Worm (Caenorhabditis elegans): ENCODE measurements around the gene trcs-2.

Gene trcs-2

DNA sequence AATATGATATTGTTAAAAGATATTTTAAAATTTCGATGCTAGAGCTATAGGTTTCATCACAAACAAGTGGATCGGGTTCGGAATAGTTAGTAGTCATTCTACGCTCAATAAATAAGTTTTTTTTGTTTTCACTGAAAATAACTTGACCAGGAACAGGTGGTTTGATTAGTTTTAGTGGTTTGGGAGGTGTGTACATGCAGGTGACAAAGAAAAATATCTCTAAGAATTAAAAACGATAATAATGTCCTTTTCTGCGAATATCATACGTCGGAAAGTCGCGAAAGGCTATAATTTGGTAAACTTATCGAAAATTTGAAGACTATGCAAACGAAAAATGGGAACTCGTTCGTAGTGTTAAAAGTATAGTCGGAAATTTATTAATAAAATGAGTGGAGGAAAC lies 12.0 kb upstream of the trcs-2 start, which contains the start of gene srg-15:
srg-15 (minus strand) TSS at position 101 of the 400 bp plus-strand sequence.
- no peak for TF ChIP-seq nhr-76 (tag; optimal IDR thresholded peaks at IDR 0.05)
- TF ChIP-seq nhr-71 (tag; optimal IDR thresholded peaks at IDR 0.05): peak; percentile 26
- TF ChIP-seq unc-98 (GFP tag; IDR thresholded peaks at IDR 0.05): no peak
- no peak for TF ChIP-seq F16B12.6 (tag; optimal IDR thresholded peaks at IDR 0.05)
- TF ChIP-seq fkh-8 (tag; optimal IDR thresholded peaks at IDR 0.05): peak; percentile 56
- TF ChIP-seq nhr-47 (tag; optimal IDR thresholded peaks at IDR 0.05): peak; percentile 25

DNA sequence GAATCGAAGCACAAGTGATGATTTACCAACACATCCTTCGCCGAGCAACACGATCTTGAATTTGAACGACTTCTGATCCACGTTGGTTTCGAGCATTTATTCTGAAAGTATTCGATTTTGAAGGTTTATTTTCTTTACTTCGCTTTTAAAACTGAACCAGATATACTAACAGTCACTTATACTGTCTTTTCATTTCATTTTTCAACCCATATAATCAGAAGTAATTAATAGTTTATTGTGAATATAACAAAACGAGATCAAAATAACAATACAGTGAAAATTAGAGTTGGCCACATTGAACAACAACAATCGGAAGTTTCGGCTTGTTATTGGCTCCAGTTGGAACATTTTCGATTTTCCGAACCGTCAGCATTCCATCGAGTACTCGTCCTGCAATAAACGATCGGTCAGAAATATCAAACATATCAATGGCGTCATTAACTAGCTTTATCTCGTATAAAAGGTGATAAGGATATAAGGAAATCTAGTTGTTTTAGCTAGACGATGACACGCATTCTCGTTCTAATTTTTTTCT lies 7.3 kb upstream of the trcs-2 start, which contains the start of the genes rab-21 and T01B7.13:
rab-21 (minus strand) TSS at position 101 of the 535 bp plus-strand sequence.
T01B7.13 (plus strand) TSS at position 485 of the 535 bp plus-strand sequence.
- TF ChIP-seq ama-1 (optimal IDR thresholded peaks at IDR 0.05): no peak
- no peak for TF ChIP-seq unc-98 (GFP tag; IDR thresholded peaks at IDR 0.05)
- no peak for TF ChIP-seq nhr-19 (GFP tag; conservative IDR thresholded peaks at IDR 0.05)
- no peak for TF ChIP-seq ces-1 (GFP tag; optimal IDR thresholded peaks at IDR 0.05)
- TF ChIP-seq aly-2 (tag; optimal IDR thresholded peaks at IDR 0.05): no peak
- no peak for TF ChIP-seq xbp-1 (tag; optimal IDR thresholded peaks at IDR 0.05)
- TF ChIP-seq C04F5.9 (tag; optimal IDR thresholded peaks at IDR 0.05): no peak
- TF ChIP-seq unc-62 (GFP tag; optimal IDR thresholded peaks at IDR 0.05): no peak
- TF ChIP-seq nhr-84 (tag; optimal IDR thresholded peaks at IDR 0.05): no peak
- TF ChIP-seq fkh-8 (tag; optimal IDR thresholded peaks at IDR 0.05): no peak
- no peak for TF ChIP-seq ceh-90 (tag; optimal IDR thresholded peaks at IDR 0.05)

DNA sequence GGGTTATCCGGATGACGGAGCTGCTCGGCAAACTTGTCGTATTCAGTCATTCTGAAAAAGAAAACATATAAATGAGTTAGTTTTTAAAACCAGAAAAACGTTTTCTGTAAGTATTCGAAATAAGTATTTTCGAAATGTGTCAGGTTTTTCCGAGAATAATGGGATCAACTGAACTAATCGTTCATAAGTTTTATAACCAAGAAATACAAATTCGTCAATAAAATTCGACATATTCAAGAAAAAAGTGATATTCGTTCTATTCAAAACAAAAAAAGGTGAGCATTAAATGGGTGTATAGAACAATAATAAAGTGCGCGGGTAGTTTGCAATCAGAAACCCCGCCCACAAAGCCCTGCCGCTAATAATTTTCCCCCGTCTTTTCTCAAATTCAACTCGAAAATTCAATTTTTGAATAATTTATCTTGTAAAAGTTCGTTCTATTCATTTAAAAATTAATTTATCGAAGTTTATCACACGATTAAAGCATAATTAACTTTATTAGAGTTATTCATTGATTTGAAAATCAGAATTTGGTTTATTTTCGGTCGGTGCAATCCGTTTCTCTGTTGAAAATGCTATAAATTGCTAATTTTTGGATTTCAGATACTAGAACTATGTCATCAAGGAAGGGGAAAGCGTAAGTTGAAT lies 5.9 kb upstream of the trcs-2 start, which contains the start of the genes cyn-11 and T01B7.5:
cyn-11 (minus strand) TSS at position 51 of the 648 bp plus-strand sequence.
T01B7.5 (plus strand) TSS at position 598 of the 648 bp plus-strand sequence.
- TF ChIP-seq lin-15B (tag; optimal IDR thresholded peaks at IDR 0.05) (no peak), blmp-1 (tag; optimal IDR thresholded peaks at IDR 0.05) (peak; percentile 52), mef-2 (tag; optimal IDR thresholded peaks at IDR 0.05) (no peak), hlh-4 (tag; optimal IDR thresholded peaks at IDR 0.05) (no peak), ceh-8 (GFP tag; optimal IDR thresholded peaks at IDR 0.05) (no peak), nhr-19 (GFP tag; conservative IDR thresholded peaks at IDR 0.05) (0 out of 2 replicates have a peak, but pooled peaks have one; percentile 20), elt-3 (tag; optimal IDR thresholded peaks at IDR 0.05) (no peak), unc-98 (GFP tag; IDR thresholded peaks at IDR 0.05) (no peak), dpl-1 (GFP tag; optimal IDR thresholded peaks at IDR 0.05) (peak; percentile 2 to 54 (median 7)), nhr-84 (tag; optimal IDR thresholded peaks at IDR 0.05) (no peak), hlh-17 (GFP tag; optimal IDR thresholded peaks at IDR 0.05; ENCODE audit: borderline replicate concordance) (no peak), hpl-2 (GFP tag; optimal IDR thresholded peaks at IDR 0.05) (no peak), alr-1 (tag; optimal IDR thresholded peaks at IDR 0.05; ENCODE audit: borderline replicate concordance) (no peak), C04F5.9 (tag; optimal IDR thresholded peaks at IDR 0.05) (no peak), fkh-10 (GFP tag; optimal IDR thresholded peaks at IDR 0.05) (no peak), grh-1 (GFP tag; IDR thresholded peaks at IDR 0.05) (no peak), unc-62 (GFP tag; optimal IDR thresholded peaks at IDR 0.05) (no peak), pag-3 (tag; optimal IDR thresholded peaks at IDR 0.05; ENCODE audit: borderline replicate concordance, insufficient read depth) (no peak), ceh-90 (tag; optimal IDR thresholded peaks at IDR 0.05) (no peak), lin-35 (GFP tag; optimal IDR thresholded peaks at IDR 0.05) (peak; percentile 9 to 40), tbx-2 (tag; optimal IDR thresholded peaks at IDR 0.05) (no peak), Y116A8C.19 (tag; optimal IDR thresholded peaks at IDR 0.05; ENCODE audit: borderline replicate concordance) (no peak), snpc-4 (tag; optimal IDR thresholded peaks at IDR 0.05) (no peak), unc-86 (tag; optimal IDR thresholded peaks at IDR 0.05) (no peak), mep-1 (tag; optimal IDR thresholded peaks at IDR 0.05) (peak; percentile 47), zip-4 (GFP tag; optimal IDR thresholded peaks at IDR 0.05) (no peak), fkh-4 (tag; optimal IDR thresholded peaks at IDR 0.05; ENCODE audit: borderline replicate concordance) (no peak), ztf-4 (tag; optimal IDR thresholded peaks at IDR 0.05) (no peak), nhr-76 (tag; optimal IDR thresholded peaks at IDR 0.05) (no peak), F16B12.6 (tag; optimal IDR thresholded peaks at IDR 0.05) (no peak), rnt-1 (tag; optimal IDR thresholded peaks at IDR 0.05) (no peak), pax-3 (tag; optimal IDR thresholded peaks at IDR 0.05) (no peak), ceh-63 (GFP tag; optimal IDR thresholded peaks at IDR 0.05) (no peak), lsy-2 (tag; optimal IDR thresholded peaks at IDR 0.05) (peak; percentile 27 to 54), nhr-237 (tag; optimal IDR thresholded peaks at IDR 0.05) (no peak), sup-37 (GFP tag; optimal IDR thresholded peaks at IDR 0.05) (no peak), nhr-20 (tag; optimal IDR thresholded peaks at IDR 0.05) (peak; percentile 33), fkh-8 (tag; optimal IDR thresholded peaks at IDR 0.05) (no peak), ces-1 (GFP tag; optimal IDR thresholded peaks at IDR 0.05) (no peak), mdl-1 (tag; optimal IDR thresholded peaks at IDR 0.05) (no peak)
